Worm (Caenorhabditis elegans) whole organism, L3 larva: ENCODE results near the gene str-28.

Source experiments
- R02D3.7 ChIP-seq: fragments of 150-350 bp; optimal IDR thresholded peaks from 2 replicates; lab custom pipeline; 2014; ENCODE audit warnings: missing biosample characterization, missing genetic modification characterization
- ceh-82 ChIP-seq: fragments of 150-350 bp; optimal IDR thresholded peaks from 2 replicates; lab custom pipeline; 2014; ENCODE audit warnings: missing biosample characterization, missing genetic modification characterization
- daf-12 ChIP-seq: fragments of 150-350 bp; optimal IDR thresholded peaks from 2 replicates; lab custom pipeline; 2014; ENCODE audit warnings: missing biosample characterization, missing genetic modification reagents, missing genetic modification characterization
- egl-27 ChIP-seq: sonication (generic microtip); optimal IDR thresholded peaks from 4 replicates; lab custom pipeline; 2017; ENCODE audit warnings: missing biosample characterization, missing genetic modification reagents, missing genetic modification characterization
- egl-5 ChIP-seq: fragments of 150-350 bp; optimal IDR thresholded peaks from 2 replicates; lab custom pipeline; 2017; ENCODE audit warnings: missing biosample characterization, missing genetic modification reagents, missing genetic modification characterization, inconsistent platforms
- elt-1 ChIP-seq: fragments of 150-350 bp; optimal IDR thresholded peaks from 2 replicates; lab custom pipeline; 2014; ENCODE audit warnings: missing biosample characterization, missing genetic modification characterization
- elt-2 ChIP-seq: sonication (generic microtip); optimal IDR thresholded peaks from 2 replicates; lab custom pipeline; 2016; ENCODE audit warnings: missing genetic modification reagents, mild to moderate bottlenecking, missing genetic modification characterization, missing compliant biosample characterization
- elt-3 ChIP-seq, 3 experiments: fragments of 150-350 bp in 1 of 3; sonication (generic microtip) in 2 of 3; optimal IDR thresholded peaks; 2 replicates in 2 of 3; 4 replicates in 1 of 3; lab custom pipeline; 2014 to 2017; ENCODE audit warnings: missing biosample characterization in 3 of 3, missing genetic modification characterization in 3 of 3
- eor-1 ChIP-seq, 2 experiments: fragments of 150-350 bp; optimal IDR thresholded peaks; 2 replicates each; lab custom pipeline; 2014 to 2018; ENCODE audit warnings: missing biosample characterization in 2 of 2, missing genetic modification characterization in 2 of 2
- fkh-2 ChIP-seq: fragments of 150-350 bp; optimal IDR thresholded peaks from 2 replicates; lab custom pipeline; 2014; ENCODE audit warnings: missing biosample characterization, missing genetic modification reagents, missing genetic modification characterization
- fos-1 ChIP-seq: fragments of 150-350 bp; optimal IDR thresholded peaks from 2 replicates; lab custom pipeline; 2014; ENCODE audit warnings: missing biosample characterization, missing genetic modification characterization
- hmg-11 ChIP-seq: sonication (generic microtip); optimal IDR thresholded peaks from 2 replicates; lab custom pipeline; 2016; ENCODE audit warnings: missing genetic modification characterization, missing compliant biosample characterization
- jun-1 ChIP-seq: fragments of 150-350 bp; optimal IDR thresholded peaks from 2 replicates; lab custom pipeline; 2014; ENCODE audit warnings: missing biosample characterization, missing genetic modification reagents, missing genetic modification characterization
- lsy-12 ChIP-seq: sonication (generic microtip); optimal IDR thresholded peaks from 2 replicates; lab custom pipeline; 2016; ENCODE audit warnings: mild to moderate bottlenecking, missing genetic modification characterization, missing compliant biosample characterization
- mdl-1 ChIP-seq: fragments of 150-350 bp; optimal IDR thresholded peaks from 2 replicates; lab custom pipeline; 2014; ENCODE audit warnings: missing biosample characterization, missing genetic modification characterization
- mml-1 ChIP-seq: fragments of 150-350 bp; sonication (generic microtip); optimal IDR thresholded peaks from 3 replicates; lab custom pipeline; 2014; ENCODE audit warnings: missing biosample characterization, missing genetic modification characterization
- nfya-1 ChIP-seq: sonication (generic microtip); optimal IDR thresholded peaks from 2 replicates; lab custom pipeline; 2017; ENCODE audit warnings: missing genetic modification characterization, mild to moderate bottlenecking, missing compliant biosample characterization, antibody characterized with exemption, moderate library complexity; ENCODE audit not compliant: insufficient read depth
- nhr-11 ChIP-seq: fragments of 150-350 bp; optimal IDR thresholded peaks from 2 replicates; lab custom pipeline; 2014; ENCODE audit warnings: missing biosample characterization, missing genetic modification characterization
- nhr-12 ChIP-seq: fragments of 150-350 bp; optimal IDR thresholded peaks from 2 replicates; lab custom pipeline; 2014; ENCODE audit warnings: missing biosample characterization, missing genetic modification characterization
- nhr-25 ChIP-seq: sonication (generic microtip); optimal IDR thresholded peaks from 2 replicates; lab custom pipeline; 2017; ENCODE audit warnings: missing biosample characterization, missing genetic modification characterization
- nhr-28 ChIP-seq: fragments of 150-350 bp; optimal IDR thresholded peaks from 2 replicates; lab custom pipeline; 2014; ENCODE audit warnings: missing biosample characterization, missing genetic modification characterization
- nhr-43 ChIP-seq: sonication (generic microtip); optimal IDR thresholded peaks from 2 replicates; lab custom pipeline; 2016; ENCODE audit warnings: mild to moderate bottlenecking, missing genetic modification characterization, missing compliant biosample characterization; ENCODE audit not compliant: poor library complexity, severe bottlenecking
- nhr-67 ChIP-seq: fragments of 150-350 bp; optimal IDR thresholded peaks from 2 replicates; lab custom pipeline; 2014; ENCODE audit warnings: missing biosample characterization, missing genetic modification characterization
- nhr-77 ChIP-seq: fragments of 150-350 bp; optimal IDR thresholded peaks from 2 replicates; lab custom pipeline; 2014; ENCODE audit warnings: missing biosample characterization, missing genetic modification characterization
- pha-4 ChIP-seq: fragments of 150-350 bp; optimal IDR thresholded peaks from 2 replicates; lab custom pipeline; 2014; ENCODE audit warnings: missing biosample characterization, missing genetic modification reagents, missing genetic modification characterization
- pqm-1 ChIP-seq: fragments of 150-350 bp; optimal IDR thresholded peaks from 2 replicates; lab custom pipeline; 2017; ENCODE audit warnings: missing biosample characterization, missing genetic modification characterization, inconsistent platforms
- sea-2 ChIP-seq: fragments of 150-350 bp; sonication (generic microtip); optimal IDR thresholded peaks from 4 replicates; lab custom pipeline; 2014; ENCODE audit warnings: missing biosample characterization, missing genetic modification reagents, missing genetic modification characterization
- skn-1 ChIP-seq: fragments of 150-350 bp; optimal IDR thresholded peaks from 2 replicates; lab custom pipeline; 2014; ENCODE audit warnings: missing biosample characterization, missing genetic modification characterization
- snpc-4 ChIP-seq: fragments of 150-350 bp; optimal IDR thresholded peaks from 2 replicates; lab custom pipeline; 2014; ENCODE audit warnings: missing biosample characterization, missing genetic modification characterization
- tbx-2 ChIP-seq: sonication (generic microtip); optimal IDR thresholded peaks from 2 replicates; lab custom pipeline; 2016; ENCODE audit warnings: mild to moderate bottlenecking, missing genetic modification characterization, missing compliant biosample characterization
- unc-62 ChIP-seq: fragments of 150-350 bp; sonication (generic microtip); optimal IDR thresholded peaks from 4 replicates; lab custom pipeline; 2014; ENCODE audit warnings: missing biosample characterization, missing genetic modification reagents, missing genetic modification characterization
- zag-1 ChIP-seq: fragments of 150-350 bp; optimal IDR thresholded peaks from 2 replicates; lab custom pipeline; 2014; ENCODE audit warnings: missing biosample characterization, missing genetic modification characterization
- ztf-11 ChIP-seq: fragments of 150-350 bp; optimal IDR thresholded peaks from 2 replicates; lab custom pipeline; 2014; ENCODE audit warnings: missing biosample characterization, missing genetic modification characterization
- ztf-4 ChIP-seq: fragments of 150-350 bp; optimal IDR thresholded peaks from 2 replicates; lab custom pipeline; 2014; ENCODE audit warnings: missing biosample characterization, missing genetic modification characterization

str-28 gene

ce11 chrV:7472815-7473214, at the start of gene str-28:
Gene str-28, minus strand, starts transcription at chrV:7472915.
- no peak for TF ChIP-seq jun-1 (tag; lab: Kevin White, UChicago)
- no peak for TF ChIP-seq elt-3 (tag; optimal IDR thresholded peaks at IDR 0.05; lab: Kevin White, UChicago)
- TF ChIP-seq hmg-11 (tag; lab: Kevin White, UChicago), result no peak
- TF ChIP-seq nhr-25 (tag; lab: Kevin White, UChicago), result no peak
- TF ChIP-seq ztf-11 (tag; lab: Kevin White, UChicago), result no peak
- TF ChIP-seq pha-4 (tag; lab: Kevin White, UChicago), result no peak
- no peak for TF ChIP-seq elt-1 (tag; lab: Kevin White, UChicago)
- no peak for TF ChIP-seq egl-5 (tag; lab: Kevin White, UChicago)
- no peak for TF ChIP-seq tbx-2
- no peak for TF ChIP-seq unc-62 (GFP tag; lab: Kevin White, UChicago)
- TF ChIP-seq pqm-1, result no peak
- TF ChIP-seq mdl-1, result no peak
- TF ChIP-seq nhr-67 (tag; lab: Kevin White, UChicago), result no peak
- no peak for TF ChIP-seq elt-2 (tag; lab: Kevin White, UChicago)
- no peak for TF ChIP-seq mml-1 (tag; lab: Kevin White, UChicago)
- TF ChIP-seq snpc-4 (tag; lab: Kevin White, UChicago), result no peak
- TF ChIP-seq nhr-77, result no peak

ce11 chrV:7522279-7522678, 49.6 kb upstream of the str-28 start, which contains the start of gene C54F6.15:
Gene C54F6.15, minus strand, starts transcription at chrV:7522379.
- no peak for TF ChIP-seq zag-1

- TF ChIP-seq pqm-1 (peak; percentile 89), nhr-25 (tag; lab: Kevin White, UChicago) (no peak), snpc-4 (tag; lab: Kevin White, UChicago) (no peak), egl-27 (tag; lab: Kevin White, UChicago) (no peak), lsy-12 (tag; lab: Kevin White, UChicago) (no peak), ztf-4 (tag; lab: Kevin White, UChicago) (no peak), skn-1 (tag; lab: Kevin White, UChicago) (no peak), fos-1 (no peak), elt-2 (tag; lab: Kevin White, UChicago) (peak; percentile 75)
Observed at ce11 chrV:7521304-7521703, 48.6 kb upstream of the str-28 start.

- no peak for TF ChIP-seq eor-1 (tag; optimal IDR thresholded peaks at IDR 0.05; lab: Kevin White, UChicago)
- no peak for TF ChIP-seq pha-4 (tag; lab: Kevin White, UChicago)
- TF ChIP-seq nfya-1, result no peak
- no peak for TF ChIP-seq elt-2 (tag; lab: Kevin White, UChicago)
- no peak for TF ChIP-seq nhr-11 (tag; lab: Kevin White, UChicago)
- TF ChIP-seq fkh-2 (tag; lab: Kevin White, UChicago), result no peak
- TF ChIP-seq daf-12 (tag; lab: Kevin White, UChicago), result no peak
- TF ChIP-seq ztf-11 (tag; lab: Kevin White, UChicago), result no peak
- no peak for TF ChIP-seq egl-27 (tag; lab: Kevin White, UChicago)
- no peak for TF ChIP-seq nhr-43 (tag; lab: Kevin White, UChicago)
- no peak for TF ChIP-seq nhr-12 (tag; lab: Kevin White, UChicago)
- TF ChIP-seq sea-2, result no peak
- no peak for TF ChIP-seq unc-62 (GFP tag; lab: Kevin White, UChicago)
- no peak for TF ChIP-seq ceh-82 (tag; lab: Kevin White, UChicago)
- TF ChIP-seq mml-1 (tag; lab: Kevin White, UChicago), result no peak
Observed at ce11 chrV:7520077-7520476, 47.4 kb upstream of the str-28 start, which contains the start of gene srb-19. Gene srb-19, minus strand, starts transcription at chrV:7520177.

- TF ChIP-seq ceh-82 (tag; lab: Kevin White, UChicago), result no peak
- no peak for TF ChIP-seq daf-12 (tag; lab: Kevin White, UChicago)
- TF ChIP-seq mml-1 (tag; lab: Kevin White, UChicago), result no peak
- TF ChIP-seq elt-3 (tag; optimal IDR thresholded peaks at IDR 0.05; lab: Kevin White, UChicago), result no peak
- no peak for TF ChIP-seq unc-62 (GFP tag; lab: Kevin White, UChicago)
- no peak for TF ChIP-seq eor-1 (tag; optimal IDR thresholded peaks at IDR 0.05; lab: Kevin White, UChicago)
- TF ChIP-seq fkh-2 (tag; lab: Kevin White, UChicago), result no peak
- TF ChIP-seq R02D3.7 (tag; lab: Kevin White, UChicago), result no peak
- TF ChIP-seq fos-1, result no peak
- TF ChIP-seq nhr-28 (tag; lab: Kevin White, UChicago), result no peak
- no peak for TF ChIP-seq nhr-25 (tag; lab: Kevin White, UChicago)
- no peak for TF ChIP-seq lsy-12 (tag; lab: Kevin White, UChicago)
- no peak for TF ChIP-seq tbx-2
- TF ChIP-seq nhr-77, result no peak
Observed at ce11 chrV:7514939-7515338, 42.2 kb upstream of the str-28 start, which contains the start of gene srb-18. Gene srb-18, plus strand, starts transcription at chrV:7515239.
